Worm (Caenorhabditis elegans): ENCODE results near the gene kgb-1.
A peak's percentile ranks its signal among the peaks of the same experiment; 100 is the strongest.

The kgb-1 gene

ce11 chrIV:428869-429268 lies 19.0 kb upstream of the kgb-1 start, which contains the start of gene Y66H1A.5:
Gene Y66H1A.5, minus strand, starts transcription at chrIV:429133.
- TF ChIP-seq let-607 (tag; optimal IDR thresholded peaks at IDR 0.05) = peak in 1 of 2 experiments; percentile 16
- 0 out of 2 replicates have a peak, but pooled peaks have one; percentile 53 for TF ChIP-seq madf-3 (GFP tag; IDR thresholded peaks at IDR 0.05)
- TF ChIP-seq tlf-1 (GFP tag; optimal IDR thresholded peaks at IDR 0.05) = peak; percentile 37
- TF ChIP-seq athp-1 (tag; optimal IDR thresholded peaks at IDR 0.05) = no peak
- no peak for TF ChIP-seq hlh-12 (tag; optimal IDR thresholded peaks at IDR 0.05)
- no peak for TF ChIP-seq ztf-3 (GFP tag; optimal IDR thresholded peaks at IDR 0.05)
- peak; percentile 50 for TF ChIP-seq nhr-80 (tag; optimal IDR thresholded peaks at IDR 0.05)
- no peak for TF ChIP-seq lsy-27 (tag; optimal IDR thresholded peaks at IDR 0.05; ENCODE audit: borderline replicate concordance, insufficient read depth)

- no peak for TF ChIP-seq C06A6.2 (GFP tag; conservative IDR thresholded peaks at IDR 0.05)
- no peak; the same call in 1 of the 2 replicates for TF ChIP-seq F33H1.4 (GFP tag; IDR thresholded peaks at IDR 0.05)
- TF ChIP-seq hmg-20 (GFP tag; IDR thresholded peaks at IDR 0.05) = no peak
- no peak for TF ChIP-seq B0035.1 (tag; optimal IDR thresholded peaks at IDR 0.05)
- no peak for TF ChIP-seq ceh-100 (GFP tag; IDR thresholded peaks at IDR 0.05)
- no peak for TF ChIP-seq dpl-1 (GFP tag; optimal IDR thresholded peaks at IDR 0.05)
- no peak for TF ChIP-seq unc-62 (GFP tag; optimal IDR thresholded peaks at IDR 0.05)
- TF ChIP-seq nhr-90 (tag; optimal IDR thresholded peaks at IDR 0.05) = no peak
- TF ChIP-seq xnd-1 (tag; optimal IDR thresholded peaks at IDR 0.05) = no peak
- TF ChIP-seq K12H6.12 (tag; optimal IDR thresholded peaks at IDR 0.05) = no peak
- TF ChIP-seq chd-7 (tag; optimal IDR thresholded peaks at IDR 0.05) = peak; percentile 33
- no peak for TF ChIP-seq zfh-2 (GFP tag; conservative IDR thresholded peaks at IDR 0.05)
- TF ChIP-seq Y53F4B.3 (GFP tag; IDR thresholded peaks at IDR 0.05) = no peak
- no peak for TF ChIP-seq nhr-120 (GFP tag; IDR thresholded peaks at IDR 0.05)
- TF ChIP-seq Y53G8AR.9 (GFP tag; conservative IDR thresholded peaks at IDR 0.05) = peak; percentile 39
- TF ChIP-seq hlh-26 (GFP tag; conservative IDR thresholded peaks at IDR 0.05) = no peak
- TF ChIP-seq rcor-1 (GFP tag; IDR thresholded peaks at IDR 0.05) = peak; percentile 68
- no peak for TF ChIP-seq bed-2 (GFP tag; IDR thresholded peaks at IDR 0.05)
- TF ChIP-seq D2030.7 (GFP tag; IDR thresholded peaks at IDR 0.05) = no peak
- no peak for TF ChIP-seq mxl-1 (tag; optimal IDR thresholded peaks at IDR 0.05)
- TF ChIP-seq lsl-1 (GFP tag; optimal IDR thresholded peaks at IDR 0.05) = peak; percentile 74
- peak; percentile 9; the same call in 1 of the 2 replicates for TF ChIP-seq pbrm-1 (GFP tag; IDR thresholded peaks at IDR 0.05)
- TF ChIP-seq let-526 (GFP tag; IDR thresholded peaks at IDR 0.05) = no peak
- no peak for TF ChIP-seq ztf-3 (GFP tag; optimal IDR thresholded peaks at IDR 0.05)
- TF ChIP-seq aptf-3 (GFP tag; IDR thresholded peaks at IDR 0.05) = no peak
- TF ChIP-seq Y95B8A.8 (GFP tag; IDR thresholded peaks at IDR 0.05) = no peak
- TF ChIP-seq tlf-1 (GFP tag; optimal IDR thresholded peaks at IDR 0.05) = peak; percentile 50
- no peak for TF ChIP-seq pha-4 (tag; optimal IDR thresholded peaks at IDR 0.05)
- no peak for TF ChIP-seq ztf-28 (GFP tag; IDR thresholded peaks at IDR 0.05)
- TF ChIP-seq ceh-91 (GFP tag; IDR thresholded peaks at IDR 0.05) = no peak
- peak; percentile 61 for TF ChIP-seq dpff-1 (tag; optimal IDR thresholded peaks at IDR 0.05)
- no peak for TF ChIP-seq lsy-27 (tag; optimal IDR thresholded peaks at IDR 0.05; ENCODE audit: borderline replicate concordance, insufficient read depth)
- no peak for TF ChIP-seq F52B5.7 (tag; optimal IDR thresholded peaks at IDR 0.05)
- TF ChIP-seq athp-1 (tag; optimal IDR thresholded peaks at IDR 0.05) = peak; percentile 17
- no peak for TF ChIP-seq cebp-1 (GFP tag; IDR thresholded peaks at IDR 0.05)
- peak; percentile 12 for TF ChIP-seq cebp-1 (tag; optimal IDR thresholded peaks at IDR 0.05)
- TF ChIP-seq rec-8 (tag; optimal IDR thresholded peaks at IDR 0.05) = peak in 1 of 2 experiments; percentile 16
- TF ChIP-seq madf-10 (tag; optimal IDR thresholded peaks at IDR 0.05) = no peak
- TF ChIP-seq nhr-80 (tag; optimal IDR thresholded peaks at IDR 0.05) = no peak
- no peak for TF ChIP-seq B0261.1 (tag; optimal IDR thresholded peaks at IDR 0.05)
- no peak for TF ChIP-seq lir-1 (GFP tag; conservative IDR thresholded peaks at IDR 0.05)
- peak; percentile 83 for TF ChIP-seq F39B2.1 (GFP tag; IDR thresholded peaks at IDR 0.05)
Observed at ce11 chrIV:427100-427908, 17.5 kb upstream of the kgb-1 start.

All from whole organism, young adult.